Fruit fly (Drosophila melanogaster): ENCODE results near the gene CG14086.

- TF ChIP-seq cnc (optimal IDR thresholded peaks at IDR 0.05) (no peak), toe (GFP tag; optimal IDR thresholded peaks at IDR 0.05) (no peak), tj (GFP tag; optimal IDR thresholded peaks at IDR 0.05) (no peak), Mnt (GFP tag; optimal IDR thresholded peaks at IDR 0.05) (no peak), CG5204 (GFP tag; optimal IDR thresholded peaks at IDR 0.05) (no peak), bab1 (GFP tag; optimal IDR thresholded peaks at IDR 0.05) (no peak), CG12768 (GFP tag; optimal IDR thresholded peaks at IDR 0.05) (no peak), Clk (GFP tag; optimal IDR thresholded peaks at IDR 0.05) (no peak), CG1620 (GFP tag; optimal IDR thresholded peaks at IDR 0.05) (no peak), pad (GFP tag; optimal IDR thresholded peaks at IDR 0.05) (no peak), Crg-1 (GFP tag; optimal IDR thresholded peaks at IDR 0.05) (no peak), ovo (GFP tag; optimal IDR thresholded peaks at IDR 0.05) (no peak)
These were observed 9.8 kb upstream of the CG14086 start, which contains the start of gene CG45081 for dm6 chr3L:19265761-19266160.

Measured in whole organism, adult.